Worm (Caenorhabditis elegans) whole organism, L4 larva: ENCODE measurements around the gene Y81B9A.4.

Experiments used
- F10B5.3 ChIP-seq: sonication (generic microtip); optimal IDR thresholded peaks from 2 replicates; lab custom pipeline; 2016; ENCODE audit warnings: mild to moderate bottlenecking, missing genetic modification characterization, missing compliant biosample characterization
- F26F4.8 ChIP-seq: fragments of 200-800 bp; sonication (Bioruptor generic); conservative IDR thresholded peaks from 2 replicates; pipeline ENCODE4 v1.3.6; 2022; ENCODE audit warnings: missing genetic modification characterization, missing compliant biosample characterization
- F44E2.7 ChIP-seq: fragments of 200-800 bp; sonication (Bioruptor generic); IDR thresholded peaks from 2 replicates; pipeline ENCODE4 v2.1.2; 2022; ENCODE audit warnings: missing genetic modification characterization, missing compliant biosample characterization
- R02D3.7 ChIP-seq: fragments of 150-350 bp; sonication (generic microtip); optimal IDR thresholded peaks from 3 replicates; lab custom pipeline; 2014; ENCODE audit warnings: missing biosample characterization, missing genetic modification characterization
- Y48G9A.11 ChIP-seq: fragments of 200-800 bp; sonication (Bioruptor generic); IDR thresholded peaks from 2 replicates; pipeline ENCODE4 v1.3.6; 2022; ENCODE audit warnings: missing genetic modification reagents, missing genetic modification characterization, missing compliant biosample characterization
- Y5F2A.4 ChIP-seq: fragments of 200-800 bp; sonication (Bioruptor generic); optimal IDR thresholded peaks from 2 replicates; lab custom pipeline; 2018; ENCODE audit warnings: mild to moderate bottlenecking, missing genetic modification characterization, missing compliant biosample characterization
- Y75B8A.6 ChIP-seq: fragments of 200-800 bp; sonication (Bioruptor generic); IDR thresholded peaks from 2 replicates; pipeline ENCODE4 v1.3.6; 2022; ENCODE audit warnings: missing genetic modification reagents, missing genetic modification characterization, missing compliant biosample characterization
- ZK337.2 ChIP-seq: fragments of 200-800 bp; sonication (Bioruptor generic); IDR thresholded peaks from 2 replicates; pipeline ENCODE4 v1.3.6; 2022; ENCODE audit warnings: missing genetic modification reagents, missing genetic modification characterization, missing compliant biosample characterization
- ZK546.5 ChIP-seq, 2 experiments: sonication (generic microtip); optimal IDR thresholded peaks; 2 replicates each; lab custom pipeline; 2017; ENCODE audit warnings: missing biosample characterization in 2 of 2, missing genetic modification characterization in 2 of 2
- aha-1 ChIP-seq: fragments of 150-350 bp; peaks from one replicate; lab custom pipeline; 2014; ENCODE audit warnings: missing biosample characterization, missing genetic modification characterization
- ceh-32 ChIP-seq: sonication (generic microtip); optimal IDR thresholded peaks from 2 replicates; lab custom pipeline; 2016; ENCODE audit warnings: mild to moderate bottlenecking, missing genetic modification characterization, missing compliant biosample characterization; ENCODE audit not compliant: poor library complexity
- ceh-82 ChIP-seq: sonication (generic microtip); optimal IDR thresholded peaks from 2 replicates; lab custom pipeline; 2017; ENCODE audit warnings: missing biosample characterization, missing genetic modification characterization
- ctbp-1 ChIP-seq: fragments of 200-800 bp; sonication (Bioruptor generic); IDR thresholded peaks from 2 replicates; pipeline ENCODE4 v1.3.6; 2022; ENCODE audit warnings: missing genetic modification reagents, missing genetic modification characterization, missing compliant biosample characterization
- daf-19 ChIP-seq: fragments of 200-800 bp; sonication (Bioruptor generic); conservative IDR thresholded peaks from 2 replicates; pipeline ENCODE4 v1.3.6; 2022; ENCODE audit warnings: missing genetic modification characterization, missing compliant biosample characterization
- daf-8 ChIP-seq: fragments of 200-800 bp; sonication (Bioruptor generic); IDR thresholded peaks from 2 replicates; pipeline ENCODE4 v1.3.6; 2022; ENCODE audit warnings: missing genetic modification characterization, missing compliant biosample characterization
- dmd-8 ChIP-seq: fragments of 200-800 bp; sonication (Bioruptor generic); IDR thresholded peaks from 2 replicates; pipeline ENCODE4 v1.3.6; 2022; ENCODE audit warnings: missing genetic modification characterization, missing compliant biosample characterization
- dmd-9 ChIP-seq: fragments of 200-800 bp; sonication (Bioruptor generic); IDR thresholded peaks from 2 replicates; pipeline ENCODE4 v1.3.6; 2022; ENCODE audit warnings: missing genetic modification reagents, missing genetic modification characterization, missing compliant biosample characterization
- duxl-1 ChIP-seq: sonication (generic microtip); optimal IDR thresholded peaks from 2 replicates; lab custom pipeline; 2016; ENCODE audit warnings: mild to moderate bottlenecking, missing genetic modification characterization, moderate library complexity, missing compliant biosample characterization; ENCODE audit not compliant: poor library complexity
- fkh-10 ChIP-seq: fragments of 150-350 bp; optimal IDR thresholded peaks from 2 replicates; lab custom pipeline; 2014; ENCODE audit warnings: missing biosample characterization, missing genetic modification reagents, missing genetic modification characterization
- gei-8 ChIP-seq: fragments of 200-800 bp; sonication (Bioruptor generic); optimal IDR thresholded peaks from 2 replicates; lab custom pipeline; 2018; ENCODE audit warnings: mild to moderate bottlenecking, missing genetic modification characterization, missing compliant biosample characterization
- hlh-11 ChIP-seq: fragments of 200-800 bp; sonication (Bioruptor generic); optimal IDR thresholded peaks from 2 replicates; lab custom pipeline; 2018; ENCODE audit warnings: mild to moderate bottlenecking, missing genetic modification characterization, missing compliant biosample characterization
- hlh-30 ChIP-seq: sonication (generic microtip); optimal IDR thresholded peaks from 2 replicates; lab custom pipeline; 2017; ENCODE audit warnings: antibody characterized with exemption, mild to moderate bottlenecking, missing genetic modification characterization, missing compliant biosample characterization; ENCODE audit not compliant: insufficient read depth
- hmg-1.1 ChIP-seq: fragments of 200-800 bp; sonication (Bioruptor generic); IDR thresholded peaks from 2 replicates; pipeline ENCODE4 v1.3.6; 2022; ENCODE audit warnings: missing genetic modification reagents, missing genetic modification characterization, missing compliant biosample characterization
- jun-1 ChIP-seq: fragments of 150-350 bp; optimal IDR thresholded peaks from 2 replicates; lab custom pipeline; 2014; ENCODE audit warnings: missing biosample characterization, missing genetic modification reagents, missing genetic modification characterization
- lim-7 ChIP-seq: fragments of 200-800 bp; sonication (Bioruptor generic); IDR thresholded peaks from 2 replicates; pipeline ENCODE4 v1.3.6; 2022; ENCODE audit warnings: missing genetic modification characterization, missing compliant biosample characterization
- lin-1 ChIP-seq: fragments of 200-800 bp; sonication (Bioruptor generic); IDR thresholded peaks from 2 replicates; pipeline ENCODE4 v1.3.6; 2022; ENCODE audit warnings: missing genetic modification reagents, missing genetic modification characterization, missing compliant biosample characterization
- lin-29 ChIP-seq: fragments of 200-800 bp; sonication (Bioruptor generic); IDR thresholded peaks from 2 replicates; pipeline ENCODE4 v1.3.6; 2022; ENCODE audit warnings: missing genetic modification reagents, missing genetic modification characterization, missing compliant biosample characterization
- lin-38 ChIP-seq: fragments of 200-800 bp; sonication (Bioruptor generic); IDR thresholded peaks from 2 replicates; pipeline ENCODE4 v1.3.6; 2022; ENCODE audit warnings: missing genetic modification reagents, missing genetic modification characterization, missing compliant biosample characterization
- lsy-2 ChIP-seq, 2 experiments: fragments of 150-350 bp in 1 of 2; sonication (generic microtip) in 1 of 2; optimal IDR thresholded peaks; 2 replicates each; lab custom pipeline; 2014 to 2017; ENCODE audit warnings: missing biosample characterization in 2 of 2, missing genetic modification characterization in 2 of 2
- madf-5 ChIP-seq, 2 experiments: fragments of 200-800 bp; sonication (Bioruptor generic); IDR thresholded peaks; 2 replicates each; pipeline ENCODE4 v1.3.6; 2022; ENCODE audit warnings: missing compliant biosample characterization in 2 of 2, missing genetic modification characterization in 2 of 2
- mdt-29 ChIP-seq: fragments of 200-800 bp; sonication (Bioruptor generic); IDR thresholded peaks from 2 replicates; pipeline ENCODE4 v1.3.6; 2022; ENCODE audit warnings: missing genetic modification reagents, missing genetic modification characterization, missing compliant biosample characterization
- mep-1 ChIP-seq: fragments of 150-350 bp; sonication (generic microtip); optimal IDR thresholded peaks from 3 replicates; lab custom pipeline; 2014; ENCODE audit warnings: missing biosample characterization, missing genetic modification characterization
- mxl-2 ChIP-seq: fragments of 200-800 bp; sonication (Bioruptor generic); conservative IDR thresholded peaks from 2 replicates; pipeline ENCODE4 v1.3.6; 2022; ENCODE audit warnings: missing genetic modification reagents, missing genetic modification characterization, missing compliant biosample characterization
- mxl-3 ChIP-seq: fragments of 200-800 bp; sonication (Bioruptor generic); optimal IDR thresholded peaks from 2 replicates; lab custom pipeline; 2018; ENCODE audit warnings: mild to moderate bottlenecking, missing genetic modification characterization, missing compliant biosample characterization
- nhr-10 ChIP-seq: fragments of 150-350 bp; optimal IDR thresholded peaks from 2 replicates; lab custom pipeline; 2014; ENCODE audit warnings: missing biosample characterization, missing genetic modification characterization
- nhr-111 ChIP-seq: fragments of 200-800 bp; sonication (Bioruptor generic); optimal IDR thresholded peaks from 2 replicates; lab custom pipeline; 2018; ENCODE audit warnings: mild to moderate bottlenecking, missing genetic modification characterization, missing compliant biosample characterization
- nhr-28 ChIP-seq: fragments of 150-350 bp; optimal IDR thresholded peaks from 2 replicates; lab custom pipeline; 2014; ENCODE audit warnings: missing biosample characterization, missing genetic modification characterization
- nhr-41 ChIP-seq: fragments of 200-800 bp; sonication (Bioruptor generic); IDR thresholded peaks from 2 replicates; pipeline ENCODE4 v1.3.6; 2022; ENCODE audit warnings: missing genetic modification reagents, missing genetic modification characterization, missing compliant biosample characterization
- pha-4 ChIP-seq, 2 experiments: fragments of 150-350 bp in 1 of 2; fragments of 200-800 bp in 1 of 2; sonication (Bioruptor generic) in 1 of 2; IDR thresholded peaks in 1 of 2; optimal IDR thresholded peaks in 1 of 2; 2 replicates each; pipeline versions ENCODE4 v1.3.6 to Lab custom; 2014 to 2022; ENCODE audit warnings: missing genetic modification characterization in 2 of 2, missing genetic modification reagents in 2 of 2, missing biosample characterization in 1 of 2, missing compliant biosample characterization in 1 of 2
- php-3 ChIP-seq: fragments of 200-800 bp; sonication (Bioruptor generic); IDR thresholded peaks from 2 replicates; pipeline ENCODE4 v1.3.6; 2022; ENCODE audit warnings: missing genetic modification reagents, missing genetic modification characterization, missing compliant biosample characterization
- saeg-2 ChIP-seq: fragments of 200-800 bp; sonication (Bioruptor generic); IDR thresholded peaks from 2 replicates; pipeline ENCODE4 v1.3.6; 2022; ENCODE audit warnings: missing genetic modification reagents, missing genetic modification characterization, missing compliant biosample characterization
- sdz-12 ChIP-seq: fragments of 200-800 bp; sonication (Bioruptor generic); optimal IDR thresholded peaks from 2 replicates; lab custom pipeline; 2018; ENCODE audit warnings: mild to moderate bottlenecking, missing genetic modification characterization, missing compliant biosample characterization
- set-16 ChIP-seq: fragments of 200-800 bp; sonication (Bioruptor generic); IDR thresholded peaks from 2 replicates; pipeline ENCODE4 v1.3.6; 2022; ENCODE audit warnings: missing genetic modification reagents, missing genetic modification characterization, missing compliant biosample characterization
- snpc-4 ChIP-seq: fragments of 150-350 bp; optimal IDR thresholded peaks from 2 replicates; lab custom pipeline; 2014; ENCODE audit warnings: missing biosample characterization, missing genetic modification characterization
- spr-1 ChIP-seq: sonication (generic microtip); optimal IDR thresholded peaks from 2 replicates; lab custom pipeline; 2016; ENCODE audit warnings: mild to moderate bottlenecking, missing genetic modification characterization, missing compliant biosample characterization
- spr-3 ChIP-seq: fragments of 200-800 bp; sonication (Bioruptor generic); optimal IDR thresholded peaks from 2 replicates; lab custom pipeline; 2018; ENCODE audit warnings: mild to moderate bottlenecking, missing genetic modification characterization, missing compliant biosample characterization
- unc-39 ChIP-seq: sonication (generic microtip); optimal IDR thresholded peaks from 2 replicates; lab custom pipeline; 2017; ENCODE audit warnings: missing biosample characterization, missing genetic modification characterization
- unc-62 ChIP-seq, 3 experiments: fragments of 150-350 bp in 1 of 3; sonication (generic microtip); optimal IDR thresholded peaks in 2 of 3; peaks in 1 of 3; 1 replicate in 1 of 3; 2 replicates in 2 of 3; lab custom pipeline; 2014 to 2017; ENCODE audit warnings: missing biosample characterization in 3 of 3, missing genetic modification characterization in 3 of 3, missing genetic modification reagents in 3 of 3, missing genotype in 1 of 3
- zfp-2 ChIP-seq: sonication (generic microtip); optimal IDR thresholded peaks from 2 replicates; lab custom pipeline; 2016; ENCODE audit warnings: mild to moderate bottlenecking, missing genetic modification characterization, missing compliant biosample characterization
- zip-11 ChIP-seq: fragments of 200-800 bp; sonication (Bioruptor generic); IDR thresholded peaks from 2 replicates; pipeline ENCODE4 v1.3.6; 2022; ENCODE audit warnings: missing genetic modification characterization, missing compliant biosample characterization
- ztf-7 ChIP-seq: fragments of 150-350 bp; optimal IDR thresholded peaks from 2 replicates; lab custom pipeline; 2014; ENCODE audit warnings: missing biosample characterization, missing genetic modification characterization

Gene Y81B9A.4

DNA sequence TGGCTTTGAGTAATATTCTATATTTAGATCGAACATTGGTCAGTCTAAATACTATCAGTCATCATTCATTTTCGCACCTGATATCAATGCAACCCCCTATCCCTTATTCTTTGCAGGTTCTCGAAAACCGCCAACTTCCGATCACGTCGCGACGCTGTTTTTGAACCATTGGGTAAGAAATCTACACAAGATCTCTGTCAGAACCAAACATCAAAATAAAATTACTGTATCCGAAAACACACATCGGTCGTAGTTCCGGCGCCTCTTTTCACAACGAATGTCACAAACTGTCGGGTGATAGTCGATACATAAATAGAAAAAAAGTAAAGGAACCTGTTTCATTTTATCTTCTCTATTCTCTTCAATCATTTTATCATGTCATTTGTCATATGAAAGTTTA lies 33.8 kb downstream of the Y81B9A.4 start:
- no peak for TF ChIP-seq F26F4.8 (GFP tag; lab: Robert Waterston, UW)
- no peak for TF ChIP-seq saeg-2 (GFP tag; lab: Robert Waterston, UW)
- TF ChIP-seq mxl-2 = no peak
- no peak for TF ChIP-seq R02D3.7 (tag; lab: Kevin White, UChicago)
- no peak for TF ChIP-seq ZK337.2 (GFP tag; lab: Robert Waterston, UW)
- no peak for TF ChIP-seq sdz-12
- TF ChIP-seq daf-19 = no peak
- TF ChIP-seq spr-1 (tag; lab: Kevin White, UChicago) = no peak
- no peak for TF ChIP-seq hmg-1.1 (GFP tag; lab: Robert Waterston, UW)
- TF ChIP-seq dmd-8 (GFP tag; lab: Robert Waterston, UW) = no peak
- TF ChIP-seq Y48G9A.11 (GFP tag; lab: Robert Waterston, UW) = no peak
- peak; percentile 91 for TF ChIP-seq aha-1 (tag; lab: Kevin White, UChicago)
- no peak for TF ChIP-seq nhr-111 (GFP tag; lab: Kevin White, UChicago)
- no peak for TF ChIP-seq daf-8 (GFP tag; lab: Robert Waterston, UW)
- no peak for TF ChIP-seq duxl-1
- TF ChIP-seq set-16 (GFP tag; lab: Robert Waterston, UW) = no peak
- TF ChIP-seq hlh-30 = peak; percentile 32
- no peak for TF ChIP-seq F10B5.3
- TF ChIP-seq Y75B8A.6 (GFP tag; lab: Robert Waterston, UW) = no peak
- TF ChIP-seq ZK546.5 (tag; optimal IDR thresholded peaks at IDR 0.05; lab: Kevin White, UChicago) = no peak
- no peak for TF ChIP-seq zip-11 (GFP tag; lab: Robert Waterston, UW)
- TF ChIP-seq gei-8 (GFP tag; lab: Kevin White, UChicago) = no peak
- no peak for TF ChIP-seq unc-39 (tag; lab: Kevin White, UChicago)
- TF ChIP-seq fkh-10 (GFP tag; lab: Kevin White, UChicago) = no peak
- TF ChIP-seq php-3 (GFP tag; lab: Robert Waterston, UW) = no peak
- TF ChIP-seq ztf-7 (tag; lab: Kevin White, UChicago) = no peak
- no peak for TF ChIP-seq lim-7 (GFP tag; lab: Robert Waterston, UW)
- peak; percentile 8 for TF ChIP-seq nhr-10 (tag; lab: Kevin White, UChicago)
- no peak for TF ChIP-seq dmd-9 (GFP tag; lab: Robert Waterston, UW)
- peak in 1 of 2 experiments; percentile 39 for TF ChIP-seq lsy-2 (tag; optimal IDR thresholded peaks at IDR 0.05; lab: Kevin White, UChicago)
- TF ChIP-seq zfp-2 (tag; lab: Kevin White, UChicago) = no peak
- TF ChIP-seq ceh-82 = no peak
- TF ChIP-seq mxl-3 (GFP tag; lab: Kevin White, UChicago) = peak; percentile 32
- no peak for TF ChIP-seq lin-29 (GFP tag; lab: Robert Waterston, UW)
- no peak for TF ChIP-seq ceh-32 (tag; lab: Kevin White, UChicago)
- TF ChIP-seq F44E2.7 (GFP tag; lab: Robert Waterston, UW) = no peak
- TF ChIP-seq mep-1 (tag; lab: Kevin White, UChicago) = no peak
- peak in 1 of 2 experiments; percentile 27 for TF ChIP-seq unc-62 (GFP tag; optimal IDR thresholded peaks at IDR 0.05 in 1 of 2; lab: Kevin White, UChicago)
- TF ChIP-seq unc-62 (tag; optimal IDR thresholded peaks at IDR 0.05; lab: Kevin White, UChicago) = no peak
- no peak for TF ChIP-seq snpc-4 (tag; lab: Kevin White, UChicago)
- TF ChIP-seq madf-5 (GFP tag; IDR thresholded peaks at IDR 0.05; lab: Robert Waterston, UW) = no peak
- TF ChIP-seq lin-1 = 0 out of 2 replicates have a peak, but pooled peaks have one; percentile 31
- TF ChIP-seq spr-3 (GFP tag; lab: Kevin White, UChicago) = no peak
- no peak for TF ChIP-seq Y5F2A.4 (GFP tag; lab: Kevin White, UChicago)
- TF ChIP-seq lin-38 (GFP tag; lab: Robert Waterston, UW) = no peak
- no peak for TF ChIP-seq mdt-29 (GFP tag; lab: Robert Waterston, UW)
- TF ChIP-seq nhr-28 (tag; lab: Kevin White, UChicago) = peak; percentile 70
- TF ChIP-seq hlh-11 (tag; lab: Kevin White, UChicago) = peak; percentile 68
- TF ChIP-seq ctbp-1 (GFP tag; lab: Robert Waterston, UW) = no peak
- no peak for TF ChIP-seq nhr-41
- no peak for TF ChIP-seq pha-4 (GFP tag; IDR thresholded peaks at IDR 0.05; lab: Robert Waterston, UW)
- TF ChIP-seq pha-4 (tag; optimal IDR thresholded peaks at IDR 0.05; lab: Kevin White, UChicago) = no peak
- no peak for TF ChIP-seq jun-1 (tag; lab: Kevin White, UChicago)
